Worm (Caenorhabditis elegans): ENCODE results near the gene trim-21.

DNA sequence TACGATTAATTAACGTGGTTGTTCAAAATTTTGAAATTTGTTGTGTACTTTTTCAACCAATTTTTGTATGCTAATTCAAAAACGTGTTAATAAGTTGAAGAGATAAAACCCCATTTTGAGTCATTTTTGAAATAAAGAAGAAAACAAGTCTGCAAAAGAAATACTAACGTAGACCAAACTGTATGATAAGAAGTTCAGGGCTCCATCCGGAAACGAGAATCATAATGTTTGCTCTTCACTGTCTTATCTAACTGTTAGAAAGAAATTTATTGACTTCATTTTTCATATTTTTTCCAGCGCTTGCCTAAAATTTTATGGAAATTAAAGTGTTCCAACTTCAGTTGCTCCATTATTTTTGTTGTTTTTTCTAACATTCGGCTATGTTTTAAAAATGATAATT, 7.1 kb downstream of the trim-21 start:
- TF ChIP-seq lsy-27 (tag; optimal IDR thresholded peaks at IDR 0.05; ENCODE audit: borderline replicate concordance, insufficient read depth) (no peak), rpc-1 (optimal IDR thresholded peaks at IDR 0.05) (no peak), rpc-1 (tag; optimal IDR thresholded peaks at IDR 0.05) (no peak), F57A8.1 (GFP tag; optimal IDR thresholded peaks at IDR 0.05) (no peak), ztf-25 (GFP tag; IDR thresholded peaks at IDR 0.05) (no peak), snpc-1.3 (tag; optimal IDR thresholded peaks at IDR 0.05; ENCODE audit: insufficient read depth) (no peak), Y56A3A.18 (GFP tag; IDR thresholded peaks at IDR 0.05) (no peak), tbp1 (GFP tag; optimal IDR thresholded peaks at IDR 0.05) (no peak), F49E8.2 (tag; optimal IDR thresholded peaks at IDR 0.05; ENCODE audit: insufficient read depth) (no peak), sea-2 (GFP tag; IDR thresholded peaks at IDR 0.05) (no peak), F39B2.1 (GFP tag; IDR thresholded peaks at IDR 0.05) (no peak), ets-4 (GFP tag; optimal IDR thresholded peaks at IDR 0.05) (no peak), zim-3 (tag; optimal IDR thresholded peaks at IDR 0.05) (no peak), nhr-27 (tag; optimal IDR thresholded peaks at IDR 0.05) (no peak)
